Fruit fly (Drosophila melanogaster): ENCODE data around the gene MagR.

Gene MagR

dm6 chrX:15709984-15710750 lies 23.9 kb upstream of the MagR start, which contains the start of the genes CG9281 and CG15601 (continued):
- TF ChIP-seq Ets65A (GFP tag) (peak; percentile 32), CG2116 (GFP tag; optimal IDR thresholded peaks at IDR 0.05) (peak; percentile 45), mirr (GFP tag; optimal IDR thresholded peaks at IDR 0.05) (peak; percentile 2), row (GFP tag; IDR thresholded peaks at IDR 0.05) (peak; percentile 44; the same call in 2 of the 3 replicates), BEAF-32 (GFP tag; optimal IDR thresholded peaks at IDR 0.05) (peak; percentile 73), tll (GFP tag; optimal IDR thresholded peaks at IDR 0.05) (no peak), crp (GFP tag; optimal IDR thresholded peaks at IDR 0.05) (peak in 1 of 2 experiments; percentile 39), stc (GFP tag; IDR thresholded peaks at IDR 0.05) (no peak), CG16813 (GFP tag; IDR thresholded peaks at IDR 0.05; ENCODE audit: partially characterized antibody) (peak; percentile 35; the same call in 1 of the 3 replicates), Hr3 (GFP tag; optimal IDR thresholded peaks at IDR 0.05) (no peak), CG17361 (GFP tag; IDR thresholded peaks at IDR 0.05) (0 out of 3 replicates have a peak, but pooled peaks have one; percentile 36), CG9609 (GFP tag; optimal IDR thresholded peaks at IDR 0.05) (no peak), Six4 (GFP tag; optimal IDR thresholded peaks at IDR 0.05) (no peak), ac (GFP tag; optimal IDR thresholded peaks at IDR 0.05) (peak; percentile 6), sug (tag; optimal IDR thresholded peaks at IDR 0.05) (peak; percentile 9), CG34422 (GFP tag; IDR thresholded peaks at IDR 0.05) (peak; percentile 53; the same call in 1 of the 3 replicates), bbx (GFP tag; IDR thresholded peaks at IDR 0.05; ENCODE audit: partially characterized antibody) (peak; percentile 19; the same call in 1 of the 2 replicates), MESR4 (GFP tag; optimal IDR thresholded peaks at IDR 0.05) (peak; percentile 77), CG10267 (tag; optimal IDR thresholded peaks at IDR 0.05) (peak; percentile 35), cg (GFP tag; optimal IDR thresholded peaks at IDR 0.05) (peak; percentile 93), CG17829 (tag; optimal IDR thresholded peaks at IDR 0.05) (peak; percentile 21), CG12391 (tag; optimal IDR thresholded peaks at IDR 0.05) (peak; percentile 24), Lpt (GFP tag; optimal IDR thresholded peaks at IDR 0.05) (no peak), CG7357 (GFP tag; IDR thresholded peaks at IDR 0.05) (no peak), gfzf (GFP tag; optimal IDR thresholded peaks at IDR 0.05) (peak; percentile 80), Max (GFP tag; optimal IDR thresholded peaks at IDR 0.05) (peak; percentile 87), peb (GFP tag; IDR thresholded peaks at IDR 0.05) (no peak), grau (tag; optimal IDR thresholded peaks at IDR 0.05) (peak; percentile 7), tap (tag; optimal IDR thresholded peaks at IDR 0.05) (no peak), Adf1 (GFP tag; IDR thresholded peaks at IDR 0.05) (0 out of 2 replicates have a peak, but pooled peaks have one; percentile 13), E2f1 (GFP tag; IDR thresholded peaks at IDR 0.05) (peak; percentile 43; the same call in 1 of the 2 replicates), CG15479 (GFP tag; optimal IDR thresholded peaks at IDR 0.05) (peak; percentile 96), ci (GFP tag; IDR thresholded peaks at IDR 0.05) (peak; percentile 61; the same call in 1 of the 3 replicates), CG6765 (GFP tag; optimal IDR thresholded peaks at IDR 0.05) (peak; percentile 60), az2 (GFP tag; optimal IDR thresholded peaks at IDR 0.05) (no peak), CG17385 (GFP tag; optimal IDR thresholded peaks at IDR 0.05) (peak; percentile 87), Deaf1 (tag; optimal IDR thresholded peaks at IDR 0.05) (peak; percentile 67), rib (GFP tag; IDR thresholded peaks at IDR 0.05) (peak; percentile 82; the same call in 1 of the 2 replicates), sim (GFP tag; IDR thresholded peaks at IDR 0.05) (no peak), MBD-R2 (GFP tag; IDR thresholded peaks at IDR 0.05) (peak; percentile 14; the same call in 1 of the 2 replicates), HLH54F (GFP tag; optimal IDR thresholded peaks at IDR 0.05) (no peak), CG10543 (GFP tag; optimal IDR thresholded peaks at IDR 0.05) (peak; percentile 50), chm (GFP tag; IDR thresholded peaks at IDR 0.05) (peak; percentile 35), CG18764 (GFP tag; optimal IDR thresholded peaks at IDR 0.05) (no peak), CG6272 (GFP tag; IDR thresholded peaks at IDR 0.05) (no peak), Drgx (GFP tag; IDR thresholded peaks at IDR 0.05) (no peak)

All from whole organism, embryonic.